Fruit fly (Drosophila melanogaster) whole organism, prepupa: ENCODE results near the gene CG42846.
A peak's percentile ranks its signal among the peaks of the same experiment; 100 is the strongest.

ENCODE experiments used
- CG10631 ChIP-seq: fragments of 200-800 bp; sonication (Bioruptor generic); optimal IDR thresholded peaks from 2 replicates; lab custom pipeline; 2016; ENCODE audit warnings: missing biosample characterization, missing genetic modification characterization
- CG11294 ChIP-seq: fragments of 200-800 bp; sonication (Bioruptor generic); IDR thresholded peaks from 2 replicates; pipeline ENCODE4 v1.3.6; 2022; ENCODE audit warnings: missing biosample characterization, missing genetic modification characterization
- CG11762 ChIP-seq: fragments of 200-800 bp; sonication (Bioruptor generic); optimal IDR thresholded peaks from 3 replicates; lab custom pipeline; 2016; ENCODE audit warnings: missing biosample characterization, missing genetic modification characterization; ENCODE audit not compliant: insufficient read depth
- CG11902 ChIP-seq: fragments of 200-800 bp; sonication (Bioruptor generic); optimal IDR thresholded peaks from 3 replicates; lab custom pipeline; 2016; ENCODE audit warnings: missing biosample characterization, missing genetic modification characterization
- CG15336 ChIP-seq: fragments of 200-800 bp; sonication (Bioruptor generic); IDR thresholded peaks from 2 replicates; pipeline ENCODE4 v1.3.6; 2022; ENCODE audit warnings: missing biosample characterization, missing genetic modification characterization
- CG1621 ChIP-seq: fragments of 200-800 bp; sonication (Bioruptor generic); optimal IDR thresholded peaks from 3 replicates; lab custom pipeline; 2018; ENCODE audit warnings: missing biosample characterization, mild to moderate bottlenecking, missing genetic modification characterization
- CG3032 ChIP-seq: fragments of 200-800 bp; optimal IDR thresholded peaks from 2 replicates; lab custom pipeline; 2019; ENCODE audit warnings: missing biosample characterization, mild to moderate bottlenecking, missing genetic modification characterization, moderate library complexity
- CG32006 ChIP-seq: fragments of 200-800 bp; sonication (Bioruptor generic); optimal IDR thresholded peaks from 3 replicates; lab custom pipeline; 2017; ENCODE audit warnings: missing biosample characterization, mild to moderate bottlenecking, missing genetic modification characterization
- CG34406 ChIP-seq: fragments of 200-800 bp; sonication (Bioruptor generic); optimal IDR thresholded peaks from 3 replicates; lab custom pipeline; 2016; ENCODE audit warnings: missing biosample characterization, missing genetic modification characterization
- CG3919 ChIP-seq: fragments of 200-800 bp; sonication (Bioruptor generic); optimal IDR thresholded peaks from 3 replicates; lab custom pipeline; 2016; ENCODE audit warnings: missing biosample characterization, missing genetic modification characterization
- CG4318 ChIP-seq: fragments of 200-800 bp; sonication (Bioruptor generic); optimal IDR thresholded peaks from 3 replicates; lab custom pipeline; 2017; ENCODE audit warnings: missing biosample characterization, mild to moderate bottlenecking, missing genetic modification characterization
- CG6163 ChIP-seq: fragments of 200-800 bp; sonication (Bioruptor generic); IDR thresholded peaks from 3 replicates; pipeline ENCODE4 v1.3.6; 2022; ENCODE audit warnings: missing biosample characterization, missing genetic modification characterization
- CG6792 ChIP-seq: fragments of 200-800 bp; sonication (Bioruptor generic); optimal IDR thresholded peaks from 3 replicates; lab custom pipeline; 2016; ENCODE audit warnings: missing biosample characterization, missing genetic modification characterization
- CG6808 ChIP-seq: fragments of 200-800 bp; sonication (Bioruptor generic); optimal IDR thresholded peaks from 3 replicates; lab custom pipeline; 2017; ENCODE audit warnings: missing biosample characterization, missing genetic modification characterization, mild to moderate bottlenecking, moderate library complexity, missing genetic modification reagents
- CG8119 ChIP-seq: fragments of 200-800 bp; sonication (Bioruptor generic); IDR thresholded peaks from 3 replicates; pipeline ENCODE4 v1.3.6; 2022; ENCODE audit warnings: missing biosample characterization, missing genetic modification characterization
- CG8319 ChIP-seq: fragments of 200-800 bp; sonication (Bioruptor generic); optimal IDR thresholded peaks from 3 replicates; lab custom pipeline; 2016; ENCODE audit warnings: missing biosample characterization, missing genetic modification characterization
- CG8632 ChIP-seq: fragments of 200-800 bp; sonication (Bioruptor generic); optimal IDR thresholded peaks from 3 replicates; lab custom pipeline; 2016; ENCODE audit warnings: missing biosample characterization, missing genetic modification characterization
- Eip75B ChIP-seq: fragments of 200-800 bp; sonication (Bioruptor generic); optimal IDR thresholded peaks from 3 replicates; lab custom pipeline; 2016; ENCODE audit warnings: missing biosample characterization, missing genetic modification characterization
- Eip78C ChIP-seq: fragments of 200-800 bp; sonication (Bioruptor generic); peaks from one replicate; lab custom pipeline; 2016; ENCODE audit warnings: missing biosample characterization, missing genetic modification characterization
- Ets21C ChIP-seq: fragments of 200-800 bp; sonication (Bioruptor generic); optimal IDR thresholded peaks from 3 replicates; lab custom pipeline; 2016; ENCODE audit warnings: missing biosample characterization, missing genetic modification characterization
- Ets96B ChIP-seq: fragments of 200-800 bp; optimal IDR thresholded peaks from 2 replicates; lab custom pipeline; 2019; ENCODE audit warnings: missing biosample characterization, mild to moderate bottlenecking, missing genetic modification characterization, moderate library complexity
- Gug ChIP-seq: fragments of 200-800 bp; sonication (Bioruptor generic); IDR thresholded peaks from 2 replicates; pipeline ENCODE4 v1.3.6; 2022; ENCODE audit warnings: missing biosample characterization, missing genetic modification characterization
- Hr38 ChIP-seq: sonication (Bioruptor generic); optimal IDR thresholded peaks from 2 replicates; lab custom pipeline; 2016; ENCODE audit warnings: missing biosample characterization, missing genetic modification characterization
- Hr39 ChIP-seq: fragments of 200-800 bp; sonication (Bioruptor generic); optimal IDR thresholded peaks from 2 replicates; lab custom pipeline; 2016; ENCODE audit warnings: missing biosample characterization, missing genetic modification characterization
- Lpt ChIP-seq: fragments of 200-800 bp; sonication (Bioruptor generic); optimal IDR thresholded peaks from 3 replicates; lab custom pipeline; 2016; ENCODE audit warnings: missing biosample characterization, missing genetic modification characterization
- Met ChIP-seq: fragments of 200-800 bp; sonication (Bioruptor generic); optimal IDR thresholded peaks from 3 replicates; lab custom pipeline; 2016; ENCODE audit warnings: missing biosample characterization, missing genetic modification characterization
- OdsH ChIP-seq: fragments of 200-800 bp; sonication (Bioruptor generic); optimal IDR thresholded peaks from 3 replicates; lab custom pipeline; 2016; ENCODE audit warnings: missing biosample characterization, missing genetic modification characterization
- Smox ChIP-seq: fragments of 200-800 bp; sonication (Bioruptor generic); optimal IDR thresholded peaks from 3 replicates; lab custom pipeline; 2016; ENCODE audit warnings: missing biosample characterization, missing genetic modification characterization
- Sox14 ChIP-seq: fragments of 200-800 bp; sonication (Bioruptor generic); optimal IDR thresholded peaks from 3 replicates; lab custom pipeline; 2016; ENCODE audit warnings: missing biosample characterization, missing genetic modification characterization
- achi ChIP-seq: fragments of 200-800 bp; sonication (Bioruptor generic); optimal IDR thresholded peaks from 3 replicates; lab custom pipeline; 2016; ENCODE audit warnings: missing biosample characterization, missing genetic modification characterization
- acj6 ChIP-seq: fragments of 200-800 bp; sonication (Bioruptor generic); optimal IDR thresholded peaks from 3 replicates; lab custom pipeline; 2016; ENCODE audit warnings: missing biosample characterization, missing genetic modification characterization
- cyc ChIP-seq: fragments of 200-800 bp; sonication (Bioruptor generic); optimal IDR thresholded peaks from 3 replicates; lab custom pipeline; 2016; ENCODE audit warnings: missing biosample characterization, missing genetic modification characterization
- dac ChIP-seq: fragments of 200-800 bp; sonication (Bioruptor generic); optimal IDR thresholded peaks from 2 replicates; lab custom pipeline; 2017; ENCODE audit warnings: missing biosample characterization, mild to moderate bottlenecking, missing genetic modification characterization
- dsx ChIP-seq: fragments of 200-800 bp; optimal IDR thresholded peaks from 3 replicates; lab custom pipeline; 2019; ENCODE audit warnings: missing biosample characterization, mild to moderate bottlenecking, missing genetic modification characterization, moderate library complexity; ENCODE audit not compliant: poor library complexity, severe bottlenecking
- eg ChIP-seq: fragments of 200-800 bp; sonication (Bioruptor generic); IDR thresholded peaks from 3 replicates; pipeline ENCODE4 v1.3.6; 2022; ENCODE audit warnings: missing biosample characterization, missing genetic modification characterization
- fd59A ChIP-seq: fragments of 200-800 bp; sonication (Bioruptor generic); optimal IDR thresholded peaks from 2 replicates; lab custom pipeline; 2017; ENCODE audit warnings: missing biosample characterization, mild to moderate bottlenecking, missing genetic modification characterization, missing genetic modification reagents
- fkh ChIP-seq: fragments of 200-800 bp; sonication (Bioruptor generic); optimal IDR thresholded peaks from 3 replicates; lab custom pipeline; 2017; ENCODE audit warnings: missing biosample characterization, mild to moderate bottlenecking, missing genetic modification characterization, moderate library complexity
- lz ChIP-seq: fragments of 200-800 bp; sonication (Bioruptor generic); optimal IDR thresholded peaks from 3 replicates; lab custom pipeline; 2016; ENCODE audit warnings: missing biosample characterization, missing genetic modification characterization
- net ChIP-seq: fragments of 200-800 bp; sonication (Bioruptor generic); optimal IDR thresholded peaks from 3 replicates; lab custom pipeline; 2016; ENCODE audit warnings: missing biosample characterization, missing genetic modification characterization
- salr ChIP-seq, 2 experiments: fragments of 200-800 bp; sonication (Bioruptor generic); optimal IDR thresholded peaks; 3 replicates each; lab custom pipeline; 2016 to 2018; ENCODE audit warnings: missing biosample characterization in 2 of 2, missing genetic modification characterization in 2 of 2, mild to moderate bottlenecking in 1 of 2
- svp ChIP-seq: fragments of 200-800 bp; sonication (Bioruptor generic); peaks from one replicate; lab custom pipeline; 2016; ENCODE audit warnings: missing biosample characterization, missing genetic modification characterization
- topi ChIP-seq: fragments of 200-800 bp; sonication (Bioruptor generic); optimal IDR thresholded peaks from 3 replicates; lab custom pipeline; 2016; ENCODE audit warnings: missing biosample characterization, missing genetic modification characterization
- vri ChIP-seq: fragments of 200-800 bp; sonication (Bioruptor generic); optimal IDR thresholded peaks from 3 replicates; lab custom pipeline; 2016; ENCODE audit warnings: missing biosample characterization, mild to moderate bottlenecking, missing genetic modification characterization

The CG42846 gene

dm6 chr3L:199754-200596 lies 31.4 kb downstream of the CG42846 start, which contains the start of the genes rno and mri (continued):
- TF ChIP-seq Met (GFP tag; lab: Kevin White, UChicago): no peak
- TF ChIP-seq Hr39 (GFP tag; lab: Kevin White, UChicago): no peak
- no peak for TF ChIP-seq CG11902 (GFP tag; lab: Kevin White, UChicago)
- TF ChIP-seq Eip75B (GFP tag; lab: Kevin White, UChicago): no peak
- TF ChIP-seq CG10631 (GFP tag; lab: Kevin White, UChicago): peak; percentile 77
- TF ChIP-seq fkh (GFP tag; lab: Kevin White, UChicago): peak; percentile 81
- peak; percentile 72 for TF ChIP-seq CG3032 (tag; lab: Kevin White, UChicago)
- TF ChIP-seq dac (GFP tag; lab: Kevin White, UChicago): no peak
- peak; percentile 52 for TF ChIP-seq lz (GFP tag; lab: Kevin White, UChicago)
- no peak for TF ChIP-seq topi (GFP tag; lab: Kevin White, UChicago)
- no peak for TF ChIP-seq svp (GFP tag; lab: Kevin White, UChicago)
- TF ChIP-seq CG3919: peak; percentile 59
- 0 out of 2 replicates have a peak, but pooled peaks have one; percentile 25 for TF ChIP-seq Gug (GFP tag; lab: Robert Waterston, UW)

- TF ChIP-seq CG6163 (peak; percentile 68), Lpt (GFP tag; lab: Kevin White, UChicago) (peak; percentile 36), salr (GFP tag; optimal IDR thresholded peaks at IDR 0.05; lab: Kevin White, UChicago) (peak in 1 of 2 experiments; percentile 24), Gug (GFP tag; lab: Robert Waterston, UW) (peak; percentile 33; the same call in 1 of the 2 replicates), CG1621 (tag; lab: Kevin White, UChicago) (no peak), eg (peak; percentile 65), vri (GFP tag; lab: Kevin White, UChicago) (no peak), CG15336 (GFP tag; lab: Robert Waterston, UW) (no peak)
- TF ChIP-seq, all 60 proteins: peak for 5
Measured at dm6 chr3L:199050-199745, 32.2 kb downstream of the CG42846 start.

dm6 chr3L:184251-184650 lies 47.2 kb downstream of the CG42846 start, which contains the start of the genes CG34140, Mkp and Mtch:
Gene CG34140 (minus strand): TSS chr3L:184424.
Gene Mkp (minus strand): TSS chr3L:184540.
Gene Mtch (plus strand): TSS chr3L:184626.
- TF ChIP-seq CG34406 (GFP tag; lab: Kevin White, UChicago) (peak; percentile 73), svp (GFP tag; lab: Kevin White, UChicago) (peak; percentile 98), CG11902 (GFP tag; lab: Kevin White, UChicago) (peak; percentile 70), CG6808 (no peak), fkh (GFP tag; lab: Kevin White, UChicago) (no peak), Ets21C (peak; percentile 81), OdsH (GFP tag; lab: Kevin White, UChicago) (no peak), vri (GFP tag; lab: Kevin White, UChicago) (no peak), Gug (GFP tag; lab: Robert Waterston, UW) (peak; percentile 72), Ets96B (tag; lab: Kevin White, UChicago) (no peak), Eip78C (GFP tag; lab: Kevin White, UChicago) (no peak), CG10631 (GFP tag; lab: Kevin White, UChicago) (peak; percentile 85), Smox (GFP tag; lab: Kevin White, UChicago) (peak; percentile 87), Hr38 (GFP tag; lab: Kevin White, UChicago) (peak; percentile 69), CG11762 (GFP tag; lab: Kevin White, UChicago) (peak; percentile 4), dsx (peak; percentile 88), Hr39 (GFP tag; lab: Kevin White, UChicago) (no peak), CG6163 (peak; percentile 81), CG8319 (GFP tag; lab: Kevin White, UChicago) (peak; percentile 58), topi (GFP tag; lab: Kevin White, UChicago) (no peak), cyc (peak; percentile 85), CG8119 (no peak; the same call in none of the 3 replicates), Sox14 (GFP tag; lab: Kevin White, UChicago) (peak; percentile 88), achi (no peak), fd59A (peak; percentile 37), lz (GFP tag; lab: Kevin White, UChicago) (peak; percentile 91), CG32006 (GFP tag; lab: Kevin White, UChicago) (no peak), CG6792 (GFP tag; lab: Kevin White, UChicago) (peak; percentile 84), CG8632 (GFP tag; lab: Kevin White, UChicago) (peak; percentile 67), CG11294 (peak; percentile 37; the same call in 1 of the 2 replicates), acj6 (GFP tag; lab: Kevin White, UChicago) (peak; percentile 79), net (GFP tag; lab: Kevin White, UChicago) (no peak), CG4318 (GFP tag; lab: Kevin White, UChicago) (no peak), CG15336 (GFP tag; lab: Robert Waterston, UW) (no peak), Lpt (GFP tag; lab: Kevin White, UChicago) (peak; percentile 50), eg (peak; percentile 78)
